Worm (Caenorhabditis elegans) whole organism, L4 larva: ENCODE data around the gene Y60A3A.25.

Experiments used
- F10B5.3 ChIP-seq: sonication (generic microtip); optimal IDR thresholded peaks from 2 replicates; lab custom pipeline; 2016; ENCODE audit warnings: mild to moderate bottlenecking, missing genetic modification characterization, missing compliant biosample characterization
- F26F4.8 ChIP-seq: fragments of 200-800 bp; sonication (Bioruptor generic); conservative IDR thresholded peaks from 2 replicates; pipeline ENCODE4 v1.3.6; 2022; ENCODE audit warnings: missing genetic modification characterization, missing compliant biosample characterization
- F37D6.2 ChIP-seq: sonication (generic microtip); optimal IDR thresholded peaks from 2 replicates; lab custom pipeline; 2016; ENCODE audit warnings: mild to moderate bottlenecking, missing genetic modification characterization, missing compliant biosample characterization
- F44E2.7 ChIP-seq: fragments of 200-800 bp; sonication (Bioruptor generic); IDR thresholded peaks from 2 replicates; pipeline ENCODE4 v2.1.2; 2022; ENCODE audit warnings: missing genetic modification characterization, missing compliant biosample characterization
- T26A8.4 ChIP-seq: fragments of 200-800 bp; sonication (Bioruptor generic); IDR thresholded peaks from 2 replicates; pipeline ENCODE4 v1.3.6; 2022; ENCODE audit warnings: missing genetic modification characterization, missing compliant biosample characterization
- Y5F2A.4 ChIP-seq: fragments of 200-800 bp; sonication (Bioruptor generic); optimal IDR thresholded peaks from 2 replicates; lab custom pipeline; 2018; ENCODE audit warnings: mild to moderate bottlenecking, missing genetic modification characterization, missing compliant biosample characterization
- ama-1 ChIP-seq: fragments of 150-350 bp; optimal IDR thresholded peaks from 2 replicates; lab custom pipeline; 2014; ENCODE audit warnings: inconsistent platforms, mixed read lengths
- ceh-20 ChIP-seq: fragments of 200-800 bp; sonication (Bioruptor generic); IDR thresholded peaks from 2 replicates; pipeline ENCODE4 v1.3.6; 2022; ENCODE audit warnings: missing genetic modification reagents, missing genetic modification characterization, missing compliant biosample characterization
- ceh-32 ChIP-seq: sonication (generic microtip); optimal IDR thresholded peaks from 2 replicates; lab custom pipeline; 2016; ENCODE audit warnings: mild to moderate bottlenecking, missing genetic modification characterization, missing compliant biosample characterization; ENCODE audit not compliant: poor library complexity
- ceh-62 ChIP-seq: sonication (generic microtip); optimal IDR thresholded peaks from 2 replicates; lab custom pipeline; 2017; ENCODE audit warnings: missing biosample characterization, missing genetic modification characterization
- ces-1 ChIP-seq: fragments of 150-350 bp; sonication (generic microtip); optimal IDR thresholded peaks from 4 replicates; lab custom pipeline; 2014; ENCODE audit warnings: missing biosample characterization, missing genetic modification reagents, missing genetic modification characterization
- daf-19 ChIP-seq: fragments of 200-800 bp; sonication (Bioruptor generic); conservative IDR thresholded peaks from 2 replicates; pipeline ENCODE4 v1.3.6; 2022; ENCODE audit warnings: missing genetic modification characterization, missing compliant biosample characterization
- daf-8 ChIP-seq: fragments of 200-800 bp; sonication (Bioruptor generic); IDR thresholded peaks from 2 replicates; pipeline ENCODE4 v1.3.6; 2022; ENCODE audit warnings: missing genetic modification characterization, missing compliant biosample characterization
- dmd-8 ChIP-seq: fragments of 200-800 bp; sonication (Bioruptor generic); IDR thresholded peaks from 2 replicates; pipeline ENCODE4 v1.3.6; 2022; ENCODE audit warnings: missing genetic modification characterization, missing compliant biosample characterization
- dmd-9 ChIP-seq: fragments of 200-800 bp; sonication (Bioruptor generic); IDR thresholded peaks from 2 replicates; pipeline ENCODE4 v1.3.6; 2022; ENCODE audit warnings: missing genetic modification reagents, missing genetic modification characterization, missing compliant biosample characterization
- duxl-1 ChIP-seq: sonication (generic microtip); optimal IDR thresholded peaks from 2 replicates; lab custom pipeline; 2016; ENCODE audit warnings: mild to moderate bottlenecking, missing genetic modification characterization, moderate library complexity, missing compliant biosample characterization; ENCODE audit not compliant: poor library complexity
- dve-1 ChIP-seq: sonication (generic microtip); optimal IDR thresholded peaks from 2 replicates; lab custom pipeline; 2017; ENCODE audit warnings: antibody characterized with exemption, mild to moderate bottlenecking, missing genetic modification characterization, missing compliant biosample characterization; ENCODE audit not compliant: insufficient read depth
- egl-43 ChIP-seq: fragments of 200-800 bp; sonication (Bioruptor generic); IDR thresholded peaks from 2 replicates; pipeline ENCODE4 v1.3.6; 2022; ENCODE audit warnings: missing genetic modification reagents, missing genetic modification characterization, missing compliant biosample characterization
- fkh-10 ChIP-seq: fragments of 150-350 bp; optimal IDR thresholded peaks from 2 replicates; lab custom pipeline; 2014; ENCODE audit warnings: missing biosample characterization, missing genetic modification reagents, missing genetic modification characterization
- fos-1 ChIP-seq: fragments of 150-350 bp; optimal IDR thresholded peaks from 2 replicates; lab custom pipeline; 2014; ENCODE audit warnings: missing biosample characterization, missing genetic modification characterization
- hlh-11 ChIP-seq: fragments of 200-800 bp; sonication (Bioruptor generic); optimal IDR thresholded peaks from 2 replicates; lab custom pipeline; 2018; ENCODE audit warnings: mild to moderate bottlenecking, missing genetic modification characterization, missing compliant biosample characterization
- lin-1 ChIP-seq: fragments of 200-800 bp; sonication (Bioruptor generic); IDR thresholded peaks from 2 replicates; pipeline ENCODE4 v1.3.6; 2022; ENCODE audit warnings: missing genetic modification reagents, missing genetic modification characterization, missing compliant biosample characterization
- lin-13 ChIP-seq: fragments of 150-350 bp; optimal IDR thresholded peaks from 2 replicates; lab custom pipeline; 2014; ENCODE audit warnings: missing biosample characterization, missing genetic modification reagents, missing genetic modification characterization
- lin-39 ChIP-seq: fragments of 150-350 bp; optimal IDR thresholded peaks from 2 replicates; lab custom pipeline; 2014; ENCODE audit warnings: missing biosample characterization, missing genetic modification reagents, missing genetic modification characterization
- mdl-1 ChIP-seq, 2 experiments: fragments of 150-350 bp in 1 of 2; sonication (generic microtip) in 1 of 2; optimal IDR thresholded peaks; 2 replicates each; lab custom pipeline; 2014 to 2017; ENCODE audit warnings: missing biosample characterization in 2 of 2, missing genetic modification characterization in 2 of 2
- mep-1 ChIP-seq: fragments of 150-350 bp; sonication (generic microtip); optimal IDR thresholded peaks from 3 replicates; lab custom pipeline; 2014; ENCODE audit warnings: missing biosample characterization, missing genetic modification characterization
- nhr-11 ChIP-seq: fragments of 150-350 bp; optimal IDR thresholded peaks from 2 replicates; lab custom pipeline; 2014; ENCODE audit warnings: missing biosample characterization, missing genetic modification characterization
- nhr-111 ChIP-seq: fragments of 200-800 bp; sonication (Bioruptor generic); optimal IDR thresholded peaks from 2 replicates; lab custom pipeline; 2018; ENCODE audit warnings: mild to moderate bottlenecking, missing genetic modification characterization, missing compliant biosample characterization
- nhr-25 ChIP-seq: sonication (generic microtip); optimal IDR thresholded peaks from 2 replicates; lab custom pipeline; 2017; ENCODE audit warnings: missing genetic modification characterization, mild to moderate bottlenecking, missing compliant biosample characterization, antibody characterized with exemption, moderate library complexity, borderline replicate concordance; ENCODE audit not compliant: insufficient read depth
- nhr-28 ChIP-seq: fragments of 150-350 bp; optimal IDR thresholded peaks from 2 replicates; lab custom pipeline; 2014; ENCODE audit warnings: missing biosample characterization, missing genetic modification characterization
- pha-4 ChIP-seq, 2 experiments: fragments of 150-350 bp in 1 of 2; fragments of 200-800 bp in 1 of 2; sonication (Bioruptor generic) in 1 of 2; IDR thresholded peaks in 1 of 2; optimal IDR thresholded peaks in 1 of 2; 2 replicates each; pipeline versions ENCODE4 v1.3.6 to Lab custom; 2014 to 2022; ENCODE audit warnings: missing genetic modification characterization in 2 of 2, missing genetic modification reagents in 2 of 2, missing biosample characterization in 1 of 2, missing compliant biosample characterization in 1 of 2
- pqm-1 ChIP-seq: sonication (generic microtip); optimal IDR thresholded peaks from 2 replicates; lab custom pipeline; 2017; ENCODE audit warnings: missing biosample characterization, missing genetic modification characterization
- saeg-2 ChIP-seq: fragments of 200-800 bp; sonication (Bioruptor generic); IDR thresholded peaks from 2 replicates; pipeline ENCODE4 v1.3.6; 2022; ENCODE audit warnings: missing genetic modification reagents, missing genetic modification characterization, missing compliant biosample characterization
- set-16 ChIP-seq: fragments of 200-800 bp; sonication (Bioruptor generic); IDR thresholded peaks from 2 replicates; pipeline ENCODE4 v1.3.6; 2022; ENCODE audit warnings: missing genetic modification reagents, missing genetic modification characterization, missing compliant biosample characterization
- skn-1 ChIP-seq: fragments of 150-350 bp; optimal IDR thresholded peaks from 2 replicates; lab custom pipeline; 2014; ENCODE audit warnings: missing biosample characterization, missing genetic modification characterization
- tag-97 ChIP-seq: fragments of 200-800 bp; sonication (Bioruptor generic); IDR thresholded peaks from 2 replicates; pipeline ENCODE4 v1.3.6; 2022; ENCODE audit warnings: missing genetic modification characterization, missing compliant biosample characterization
- unc-62 ChIP-seq, 3 experiments: fragments of 150-350 bp in 1 of 3; sonication (generic microtip); optimal IDR thresholded peaks in 2 of 3; peaks in 1 of 3; 1 replicate in 1 of 3; 2 replicates in 2 of 3; lab custom pipeline; 2014 to 2017; ENCODE audit warnings: missing biosample characterization in 3 of 3, missing genetic modification characterization in 3 of 3, missing genetic modification reagents in 3 of 3, missing genotype in 1 of 3
- zfp-3 ChIP-seq: fragments of 200-800 bp; sonication (Bioruptor generic); conservative IDR thresholded peaks from 2 replicates; pipeline ENCODE4 v1.3.6; 2022; ENCODE audit warnings: missing genetic modification reagents, missing genetic modification characterization, missing compliant biosample characterization
- zip-11 ChIP-seq: fragments of 200-800 bp; sonication (Bioruptor generic); IDR thresholded peaks from 2 replicates; pipeline ENCODE4 v1.3.6; 2022; ENCODE audit warnings: missing genetic modification characterization, missing compliant biosample characterization

Gene Y60A3A.25

DNA sequence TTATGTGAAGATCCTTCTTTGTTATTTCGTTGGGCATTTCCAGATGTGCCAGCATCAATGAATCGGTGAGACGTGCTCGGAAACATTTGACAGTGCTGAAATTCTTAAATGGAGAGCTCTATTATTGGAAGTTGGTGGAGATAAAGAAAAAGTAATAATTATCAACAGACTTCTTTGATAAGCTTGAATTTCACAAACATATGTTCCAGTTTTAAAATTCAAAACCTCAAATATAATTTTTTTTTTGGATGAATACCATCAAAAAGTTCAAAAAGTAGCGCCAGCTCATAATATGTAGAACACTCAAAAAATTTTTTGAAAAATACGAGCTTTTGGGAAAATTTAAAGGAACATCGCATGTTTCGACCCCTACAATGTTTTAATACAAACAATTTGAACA lies at the start of gene Y60A3A.25:
TSS of gene Y60A3A.25 (minus strand) at position 101 of the 400 bp plus-strand sequence.
- TF ChIP-seq daf-19 (no peak), ceh-62 (tag; lab: Kevin White, UChicago) (no peak), nhr-25 (no peak), saeg-2 (GFP tag; lab: Robert Waterston, UW) (no peak), F37D6.2 (tag; lab: Kevin White, UChicago) (no peak), mep-1 (tag; lab: Kevin White, UChicago) (no peak)

DNA sequence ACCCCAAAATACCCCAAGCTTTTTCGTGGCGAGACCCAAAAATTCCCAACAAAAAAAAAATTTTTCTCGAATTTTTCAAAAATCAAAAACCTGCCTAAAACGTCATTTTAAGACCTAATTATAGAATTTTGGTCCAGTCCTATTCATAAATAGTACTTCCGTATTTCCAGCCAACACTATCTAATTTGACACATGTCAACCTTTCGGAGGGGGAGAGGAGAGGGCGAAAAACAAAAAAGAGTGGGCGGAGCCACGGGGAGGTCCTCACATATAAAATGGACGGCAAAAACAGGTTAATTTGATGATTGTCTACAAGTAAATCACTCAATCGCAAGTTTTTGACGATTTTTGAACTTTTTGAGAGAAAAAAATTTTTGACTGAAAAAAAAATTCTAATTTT lies 43.3 kb upstream of the Y60A3A.25 start, which contains the start of gene Y113G7A.16:
TSS of gene Y113G7A.16 (plus strand) at position 301 of the 400 bp plus-strand sequence.
- TF ChIP-seq F10B5.3 (tag; lab: Kevin White, UChicago) (no peak), dmd-8 (GFP tag; lab: Robert Waterston, UW) (no peak), F26F4.8 (no peak), pqm-1 (tag; lab: Kevin White, UChicago) (no peak), set-16 (GFP tag; lab: Robert Waterston, UW) (no peak), ceh-32 (no peak), hlh-11 (tag; lab: Kevin White, UChicago) (no peak), dve-1 (tag; lab: Kevin White, UChicago) (no peak), nhr-28 (tag; lab: Kevin White, UChicago) (no peak), daf-8 (GFP tag; lab: Robert Waterston, UW) (no peak), fos-1 (tag; lab: Kevin White, UChicago) (no peak), skn-1 (no peak), lin-13 (no peak)

DNA sequence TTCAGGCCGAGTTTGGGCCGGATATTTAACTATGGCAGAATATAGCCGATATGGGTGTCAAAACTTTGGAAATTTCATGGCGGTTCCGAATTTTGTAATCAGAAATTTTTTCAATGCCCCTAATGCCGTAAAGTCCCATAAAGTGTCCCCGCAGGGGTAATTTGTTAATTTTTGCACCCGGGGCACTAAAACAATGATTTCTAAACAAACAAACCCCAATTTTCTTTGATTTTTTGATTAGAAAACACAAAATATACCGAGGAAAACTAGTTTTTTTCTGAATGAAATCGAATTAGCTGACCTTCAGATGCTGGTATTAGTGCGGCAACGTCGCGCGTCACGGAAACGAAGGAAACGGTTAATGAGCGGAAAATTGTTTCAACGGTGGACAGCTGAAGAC lies 40.9 kb upstream of the Y60A3A.25 start:
- 0 out of 2 replicates have a peak, but pooled peaks have one; percentile 62 for TF ChIP-seq F44E2.7 (GFP tag; lab: Robert Waterston, UW)
- no peak for TF ChIP-seq lin-1 (GFP tag; lab: Robert Waterston, UW)
- TF ChIP-seq, all 104 proteins: peak for 1

DNA sequence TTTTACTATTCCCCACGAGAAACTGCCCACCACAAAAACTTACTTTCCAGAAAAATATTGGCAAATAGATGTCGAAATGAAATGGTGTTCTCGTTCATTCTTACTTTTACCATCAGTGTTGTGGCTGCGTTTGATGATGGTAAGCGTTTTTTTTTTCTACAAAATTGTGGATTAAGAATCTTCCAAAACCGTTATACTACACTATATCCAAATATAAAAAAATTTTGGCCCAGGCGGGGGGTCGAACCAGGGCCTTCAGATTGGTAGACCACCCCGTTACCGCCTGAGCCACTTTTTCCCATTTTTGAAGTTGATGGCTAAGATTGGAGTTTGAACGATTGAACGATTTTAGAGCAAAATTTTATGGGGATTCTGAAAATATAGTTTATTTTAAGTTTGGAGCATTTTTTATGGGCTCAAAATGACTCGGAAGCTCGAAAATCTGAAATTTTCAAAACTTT lies 29.0 kb upstream of the Y60A3A.25 start, which contains the start of gene lgc-55:
TSS of gene lgc-55 (plus strand) at position 51 of the 461 bp plus-strand sequence.
- TF ChIP-seq ama-1 (no peak), zip-11 (GFP tag; lab: Robert Waterston, UW) (no peak), lin-39 (no peak), lin-1 (GFP tag; lab: Robert Waterston, UW) (no peak), unc-62 (GFP tag; optimal IDR thresholded peaks at IDR 0.05 in 1 of 2; lab: Kevin White, UChicago) (no peak), unc-62 (tag; optimal IDR thresholded peaks at IDR 0.05; lab: Kevin White, UChicago) (no peak), pha-4 (GFP tag; IDR thresholded peaks at IDR 0.05; lab: Robert Waterston, UW) (no peak), pha-4 (tag; optimal IDR thresholded peaks at IDR 0.05; lab: Kevin White, UChicago) (no peak), F44E2.7 (GFP tag; lab: Robert Waterston, UW) (no peak), pqm-1 (tag; lab: Kevin White, UChicago) (no peak)

DNA sequence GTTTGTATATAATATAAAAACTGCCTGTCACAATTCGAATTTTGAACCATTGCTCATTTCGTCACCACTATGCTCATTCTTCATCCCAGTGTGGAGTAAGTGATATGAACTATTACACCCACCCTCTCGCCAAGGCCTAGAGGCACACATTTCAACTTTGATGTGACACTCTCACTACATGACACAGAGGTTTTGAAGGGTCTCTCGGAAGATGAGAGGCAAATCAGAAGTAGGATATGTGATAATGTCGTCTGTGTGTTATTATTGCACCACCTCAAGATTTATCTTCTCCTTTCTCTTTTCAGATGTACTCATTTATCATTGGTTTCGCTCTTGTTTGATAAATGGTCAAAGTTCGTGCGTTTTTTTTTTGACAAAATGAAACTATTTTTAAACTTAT lies 27.4 kb upstream of the Y60A3A.25 start:
- TF ChIP-seq ceh-20 (GFP tag; lab: Robert Waterston, UW) = no peak
- TF ChIP-seq unc-62 (GFP tag; optimal IDR thresholded peaks at IDR 0.05 in 1 of 2; lab: Kevin White, UChicago) = peak in 1 of 2 experiments; percentile 91
- TF ChIP-seq unc-62 (tag; optimal IDR thresholded peaks at IDR 0.05; lab: Kevin White, UChicago) = no peak
- TF ChIP-seq Y5F2A.4 (GFP tag; lab: Kevin White, UChicago) = no peak

DNA sequence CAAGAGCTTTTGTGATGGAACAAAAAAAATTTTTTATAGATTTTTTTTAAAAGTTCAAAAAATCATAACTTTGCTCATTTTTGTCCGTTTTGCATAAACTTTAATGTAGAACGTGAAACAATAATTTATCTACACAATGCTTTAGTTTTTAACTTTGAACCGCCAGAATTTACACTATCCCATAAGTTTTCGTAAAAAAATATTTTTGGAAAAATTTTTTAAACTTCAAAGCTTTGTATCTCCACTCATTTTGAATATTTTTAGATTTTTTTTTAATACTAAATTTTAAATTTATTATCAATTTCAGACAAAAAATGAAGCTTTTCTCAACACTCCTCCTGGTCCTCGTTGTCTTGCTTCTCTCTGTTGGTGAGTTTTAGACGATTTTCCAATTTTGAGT lies 17.7 kb upstream of the Y60A3A.25 start, which contains the start of gene Y60A3A.21:
TSS of gene Y60A3A.21 (plus strand) at position 301 of the 400 bp plus-strand sequence.
- TF ChIP-seq F37D6.2 (tag; lab: Kevin White, UChicago) = no peak
- no peak for TF ChIP-seq ces-1
- TF ChIP-seq mdl-1 (tag; optimal IDR thresholded peaks at IDR 0.05; lab: Kevin White, UChicago) = no peak
- no peak for TF ChIP-seq fkh-10 (GFP tag; lab: Kevin White, UChicago)
- TF ChIP-seq egl-43 (GFP tag; lab: Robert Waterston, UW) = no peak
- no peak for TF ChIP-seq nhr-111 (GFP tag; lab: Kevin White, UChicago)
- no peak for TF ChIP-seq dmd-9 (GFP tag; lab: Robert Waterston, UW)
- no peak for TF ChIP-seq duxl-1
- TF ChIP-seq zfp-3 (GFP tag; lab: Robert Waterston, UW) = no peak
- TF ChIP-seq T26A8.4 (GFP tag; lab: Robert Waterston, UW) = no peak
- TF ChIP-seq zip-11 (GFP tag; lab: Robert Waterston, UW) = no peak
- TF ChIP-seq tag-97 = no peak
- no peak for TF ChIP-seq lin-13
- no peak for TF ChIP-seq nhr-11 (tag; lab: Kevin White, UChicago)
